Worm (Caenorhabditis elegans) whole organism, L4 larva: ENCODE measurements around the gene Y43H11AL.1.

ENCODE experiments used
- aha-1 ChIP-seq: fragments of 150-350 bp; peaks from one replicate; lab custom pipeline; 2014; ENCODE audit warnings: missing biosample characterization, missing genetic modification characterization
- aly-2 ChIP-seq: sonication (generic microtip); optimal IDR thresholded peaks from 2 replicates; lab custom pipeline; 2018; ENCODE audit warnings: missing biosample characterization, missing genetic modification characterization
- ceh-28 ChIP-seq: fragments of 150-350 bp; optimal IDR thresholded peaks from 2 replicates; lab custom pipeline; 2014; ENCODE audit warnings: missing biosample characterization, missing genetic modification reagents, missing genetic modification characterization
- dmd-9 ChIP-seq: fragments of 200-800 bp; sonication (Bioruptor generic); IDR thresholded peaks from 2 replicates; pipeline ENCODE4 v1.3.6; 2022; ENCODE audit warnings: missing genetic modification reagents, missing genetic modification characterization, missing compliant biosample characterization
- mep-1 ChIP-seq: fragments of 150-350 bp; sonication (generic microtip); optimal IDR thresholded peaks from 3 replicates; lab custom pipeline; 2014; ENCODE audit warnings: missing biosample characterization, missing genetic modification characterization
- nhr-6 ChIP-seq: fragments of 150-350 bp; optimal IDR thresholded peaks from 2 replicates; lab custom pipeline; 2014; ENCODE audit warnings: missing biosample characterization, missing genetic modification characterization
- snpc-4 ChIP-seq: fragments of 150-350 bp; optimal IDR thresholded peaks from 2 replicates; lab custom pipeline; 2014; ENCODE audit warnings: missing biosample characterization, missing genetic modification characterization

DNA sequence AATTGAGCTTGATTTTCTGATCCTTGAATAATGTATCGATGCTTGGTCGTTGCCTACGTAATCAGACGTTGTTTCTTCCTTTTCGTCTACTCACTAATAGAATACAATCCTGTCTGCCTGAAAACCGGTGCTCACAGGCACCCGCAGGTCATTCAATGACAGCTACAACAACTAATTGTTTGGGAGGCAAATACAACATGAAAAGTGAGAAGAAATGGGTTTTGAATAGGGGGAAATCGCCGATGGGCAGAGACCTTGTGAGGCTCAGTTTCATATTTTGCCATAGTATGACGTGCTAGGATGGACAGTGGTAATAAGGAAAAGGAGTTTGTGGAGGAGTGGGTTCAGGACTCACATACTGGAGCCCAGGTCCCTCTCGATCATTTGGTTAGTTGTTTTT is 35.9 kb downstream of the Y43H11AL.1 start, which contains the start of gene chs-2:
- TF ChIP-seq aha-1 (tag; lab: Kevin White, UChicago) (no peak), aly-2 (tag; lab: Kevin White, UChicago) (no peak), snpc-4 (tag; lab: Kevin White, UChicago) (no peak), nhr-6 (tag; lab: Kevin White, UChicago) (no peak), mep-1 (tag; lab: Kevin White, UChicago) (no peak), ceh-28 (tag; lab: Kevin White, UChicago) (no peak), dmd-9 (GFP tag; lab: Robert Waterston, UW) (no peak)
